Worm (Caenorhabditis elegans) whole organism, L4 larva: Measurements from ENCODE around the gene dnj-5.
A peak's percentile ranks its signal among the peaks of the same experiment; 100 is the strongest.

Source experiments
- D1046.2 ChIP-seq: fragments of 200-800 bp; sonication (Bioruptor generic); IDR thresholded peaks from 2 replicates; pipeline ENCODE4 v1.3.6; 2022; ENCODE audit warnings: missing genetic modification characterization, missing compliant biosample characterization
- T20F7.1 ChIP-seq: fragments of 200-800 bp; sonication (Bioruptor generic); optimal IDR thresholded peaks from 2 replicates; lab custom pipeline; 2018; ENCODE audit warnings: mild to moderate bottlenecking, missing genetic modification characterization, missing compliant biosample characterization
- Y5F2A.4 ChIP-seq: fragments of 200-800 bp; sonication (Bioruptor generic); optimal IDR thresholded peaks from 2 replicates; lab custom pipeline; 2018; ENCODE audit warnings: mild to moderate bottlenecking, missing genetic modification characterization, missing compliant biosample characterization
- Y75B8A.6 ChIP-seq: fragments of 200-800 bp; sonication (Bioruptor generic); IDR thresholded peaks from 2 replicates; pipeline ENCODE4 v1.3.6; 2022; ENCODE audit warnings: missing genetic modification reagents, missing genetic modification characterization, missing compliant biosample characterization
- aha-1 ChIP-seq: fragments of 150-350 bp; peaks from one replicate; lab custom pipeline; 2014; ENCODE audit warnings: missing biosample characterization, missing genetic modification characterization
- ama-1 ChIP-seq: fragments of 150-350 bp; optimal IDR thresholded peaks from 2 replicates; lab custom pipeline; 2014; ENCODE audit warnings: inconsistent platforms, mixed read lengths
- arid-1 ChIP-seq: fragments of 200-800 bp; sonication (Bioruptor generic); conservative IDR thresholded peaks from 2 replicates; pipeline ENCODE4 v1.3.6; 2022; ENCODE audit warnings: missing genetic modification reagents, missing genetic modification characterization, missing compliant biosample characterization
- attf-4 ChIP-seq: sonication (generic microtip); optimal IDR thresholded peaks from 3 replicates; lab custom pipeline; 2017; ENCODE audit warnings: missing biosample characterization, missing genetic modification characterization
- ceh-20 ChIP-seq: fragments of 200-800 bp; sonication (Bioruptor generic); IDR thresholded peaks from 2 replicates; pipeline ENCODE4 v1.3.6; 2022; ENCODE audit warnings: missing genetic modification reagents, missing genetic modification characterization, missing compliant biosample characterization
- ceh-28 ChIP-seq: fragments of 150-350 bp; optimal IDR thresholded peaks from 2 replicates; lab custom pipeline; 2014; ENCODE audit warnings: missing biosample characterization, missing genetic modification reagents, missing genetic modification characterization
- ceh-32 ChIP-seq: sonication (generic microtip); optimal IDR thresholded peaks from 2 replicates; lab custom pipeline; 2016; ENCODE audit warnings: mild to moderate bottlenecking, missing genetic modification characterization, missing compliant biosample characterization; ENCODE audit not compliant: poor library complexity
- ceh-44 ChIP-seq: fragments of 200-800 bp; sonication (Bioruptor generic); IDR thresholded peaks from 2 replicates; pipeline ENCODE4 v1.3.6; 2022; ENCODE audit warnings: missing genetic modification reagents, missing genetic modification characterization, missing compliant biosample characterization
- ceh-62 ChIP-seq: sonication (generic microtip); optimal IDR thresholded peaks from 2 replicates; lab custom pipeline; 2017; ENCODE audit warnings: missing biosample characterization, missing genetic modification characterization
- ctbp-1 ChIP-seq: fragments of 200-800 bp; sonication (Bioruptor generic); IDR thresholded peaks from 2 replicates; pipeline ENCODE4 v1.3.6; 2022; ENCODE audit warnings: missing genetic modification reagents, missing genetic modification characterization, missing compliant biosample characterization
- daf-16 ChIP-seq, 3 experiments: sonication (generic microtip); optimal IDR thresholded peaks; 2 replicates each; lab custom pipeline; 2016 to 2017; ENCODE audit warnings: missing genetic modification characterization in 3 of 3, missing genetic modification reagents in 3 of 3, mild to moderate bottlenecking in 2 of 3, missing compliant biosample characterization in 2 of 3, missing biosample characterization in 1 of 3, moderate library complexity in 1 of 3
- daf-8 ChIP-seq: fragments of 200-800 bp; sonication (Bioruptor generic); IDR thresholded peaks from 2 replicates; pipeline ENCODE4 v1.3.6; 2022; ENCODE audit warnings: missing genetic modification characterization, missing compliant biosample characterization
- dmd-8 ChIP-seq: fragments of 200-800 bp; sonication (Bioruptor generic); IDR thresholded peaks from 2 replicates; pipeline ENCODE4 v1.3.6; 2022; ENCODE audit warnings: missing genetic modification characterization, missing compliant biosample characterization
- dmd-9 ChIP-seq: fragments of 200-800 bp; sonication (Bioruptor generic); IDR thresholded peaks from 2 replicates; pipeline ENCODE4 v1.3.6; 2022; ENCODE audit warnings: missing genetic modification reagents, missing genetic modification characterization, missing compliant biosample characterization
- gei-8 ChIP-seq: fragments of 200-800 bp; sonication (Bioruptor generic); optimal IDR thresholded peaks from 2 replicates; lab custom pipeline; 2018; ENCODE audit warnings: mild to moderate bottlenecking, missing genetic modification characterization, missing compliant biosample characterization
- hlh-11 ChIP-seq: fragments of 200-800 bp; sonication (Bioruptor generic); optimal IDR thresholded peaks from 2 replicates; lab custom pipeline; 2018; ENCODE audit warnings: mild to moderate bottlenecking, missing genetic modification characterization, missing compliant biosample characterization
- hmg-1.1 ChIP-seq: fragments of 200-800 bp; sonication (Bioruptor generic); IDR thresholded peaks from 2 replicates; pipeline ENCODE4 v1.3.6; 2022; ENCODE audit warnings: missing genetic modification reagents, missing genetic modification characterization, missing compliant biosample characterization
- lin-15B ChIP-seq: fragments of 150-350 bp; sonication (generic microtip); optimal IDR thresholded peaks from 3 replicates; lab custom pipeline; 2014; ENCODE audit warnings: missing biosample characterization, missing genetic modification characterization
- lin-38 ChIP-seq: fragments of 200-800 bp; sonication (Bioruptor generic); IDR thresholded peaks from 2 replicates; pipeline ENCODE4 v1.3.6; 2022; ENCODE audit warnings: missing genetic modification reagents, missing genetic modification characterization, missing compliant biosample characterization
- lir-3 ChIP-seq: sonication (generic microtip); optimal IDR thresholded peaks from 2 replicates; lab custom pipeline; 2016; ENCODE audit warnings: mild to moderate bottlenecking, missing genetic modification characterization, missing compliant biosample characterization
- mdl-1 ChIP-seq, 2 experiments: fragments of 150-350 bp in 1 of 2; sonication (generic microtip) in 1 of 2; optimal IDR thresholded peaks; 2 replicates each; lab custom pipeline; 2014 to 2017; ENCODE audit warnings: missing biosample characterization in 2 of 2, missing genetic modification characterization in 2 of 2
- mes-2 ChIP-seq: sonication (generic microtip); optimal IDR thresholded peaks from 2 replicates; lab custom pipeline; 2016; ENCODE audit warnings: missing genotype, mild to moderate bottlenecking, missing genetic modification characterization, missing compliant biosample characterization; ENCODE audit not compliant: poor library complexity, severe bottlenecking
- mxl-3 ChIP-seq: fragments of 200-800 bp; sonication (Bioruptor generic); optimal IDR thresholded peaks from 2 replicates; lab custom pipeline; 2018; ENCODE audit warnings: mild to moderate bottlenecking, missing genetic modification characterization, missing compliant biosample characterization
- nhr-25 ChIP-seq: sonication (generic microtip); optimal IDR thresholded peaks from 2 replicates; lab custom pipeline; 2017; ENCODE audit warnings: missing genetic modification characterization, mild to moderate bottlenecking, missing compliant biosample characterization, antibody characterized with exemption, moderate library complexity, borderline replicate concordance; ENCODE audit not compliant: insufficient read depth
- nhr-28 ChIP-seq: fragments of 150-350 bp; optimal IDR thresholded peaks from 2 replicates; lab custom pipeline; 2014; ENCODE audit warnings: missing biosample characterization, missing genetic modification characterization
- nhr-48 ChIP-seq: sonication (generic microtip); optimal IDR thresholded peaks from 2 replicates; lab custom pipeline; 2016; ENCODE audit warnings: mild to moderate bottlenecking, missing genetic modification characterization, missing compliant biosample characterization
- nhr-6 ChIP-seq: fragments of 150-350 bp; optimal IDR thresholded peaks from 2 replicates; lab custom pipeline; 2014; ENCODE audit warnings: missing biosample characterization, missing genetic modification characterization
- nhr-77 ChIP-seq: fragments of 150-350 bp; optimal IDR thresholded peaks from 2 replicates; lab custom pipeline; 2014; ENCODE audit warnings: missing biosample characterization, missing genetic modification characterization
- pha-4 ChIP-seq, 2 experiments: fragments of 150-350 bp in 1 of 2; fragments of 200-800 bp in 1 of 2; sonication (Bioruptor generic) in 1 of 2; IDR thresholded peaks in 1 of 2; optimal IDR thresholded peaks in 1 of 2; 2 replicates each; pipeline versions ENCODE4 v1.3.6 to Lab custom; 2014 to 2022; ENCODE audit warnings: missing genetic modification characterization in 2 of 2, missing genetic modification reagents in 2 of 2, missing biosample characterization in 1 of 2, missing compliant biosample characterization in 1 of 2
- php-3 ChIP-seq: fragments of 200-800 bp; sonication (Bioruptor generic); IDR thresholded peaks from 2 replicates; pipeline ENCODE4 v1.3.6; 2022; ENCODE audit warnings: missing genetic modification reagents, missing genetic modification characterization, missing compliant biosample characterization
- pqm-1 ChIP-seq: sonication (generic microtip); optimal IDR thresholded peaks from 2 replicates; lab custom pipeline; 2017; ENCODE audit warnings: missing biosample characterization, missing genetic modification characterization
- saeg-2 ChIP-seq: fragments of 200-800 bp; sonication (Bioruptor generic); IDR thresholded peaks from 2 replicates; pipeline ENCODE4 v1.3.6; 2022; ENCODE audit warnings: missing genetic modification reagents, missing genetic modification characterization, missing compliant biosample characterization
- skn-1 ChIP-seq: fragments of 150-350 bp; optimal IDR thresholded peaks from 2 replicates; lab custom pipeline; 2014; ENCODE audit warnings: missing biosample characterization, missing genetic modification characterization
- snpc-4 ChIP-seq: fragments of 150-350 bp; optimal IDR thresholded peaks from 2 replicates; lab custom pipeline; 2014; ENCODE audit warnings: missing biosample characterization, missing genetic modification characterization
- tag-97 ChIP-seq: fragments of 200-800 bp; sonication (Bioruptor generic); IDR thresholded peaks from 2 replicates; pipeline ENCODE4 v1.3.6; 2022; ENCODE audit warnings: missing genetic modification characterization, missing compliant biosample characterization
- unc-62 ChIP-seq, 3 experiments: fragments of 150-350 bp in 1 of 3; sonication (generic microtip); optimal IDR thresholded peaks in 2 of 3; peaks in 1 of 3; 1 replicate in 1 of 3; 2 replicates in 2 of 3; lab custom pipeline; 2014 to 2017; ENCODE audit warnings: missing biosample characterization in 3 of 3, missing genetic modification characterization in 3 of 3, missing genetic modification reagents in 3 of 3, missing genotype in 1 of 3
- vab-7 ChIP-seq: fragments of 200-800 bp; sonication (Bioruptor generic); IDR thresholded peaks from 2 replicates; pipeline ENCODE4 v1.3.6; 2022; ENCODE audit warnings: missing genetic modification reagents, missing genetic modification characterization, missing compliant biosample characterization
- zfp-3 ChIP-seq: fragments of 200-800 bp; sonication (Bioruptor generic); conservative IDR thresholded peaks from 2 replicates; pipeline ENCODE4 v1.3.6; 2022; ENCODE audit warnings: missing genetic modification reagents, missing genetic modification characterization, missing compliant biosample characterization
- ztf-11 ChIP-seq: fragments of 150-350 bp; optimal IDR thresholded peaks from 2 replicates; lab custom pipeline; 2014; ENCODE audit warnings: missing biosample characterization, missing genetic modification characterization
- ztf-7 ChIP-seq: fragments of 150-350 bp; optimal IDR thresholded peaks from 2 replicates; lab custom pipeline; 2014; ENCODE audit warnings: missing biosample characterization, missing genetic modification characterization

dnj-5 gene

DNA sequence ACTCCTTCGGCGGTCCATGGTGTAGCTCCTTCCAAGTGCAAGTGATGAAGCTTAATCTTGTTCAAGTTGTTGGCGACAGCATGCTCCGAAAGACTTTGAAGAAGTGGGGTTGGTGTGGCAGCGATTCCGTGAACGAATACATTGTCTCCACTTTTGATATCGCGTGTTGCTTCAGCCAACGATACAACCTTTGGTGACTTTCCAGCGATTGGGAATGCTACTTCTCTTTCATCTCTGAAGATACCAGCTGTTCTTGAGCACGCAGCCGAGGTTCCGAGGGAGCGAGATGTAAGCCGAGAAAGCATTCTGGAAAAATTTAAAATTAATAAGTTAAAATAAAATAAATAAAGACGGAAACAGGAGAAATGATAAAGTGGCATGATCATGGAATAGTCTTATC is 32.0 kb upstream of the dnj-5 start, which contains the start of gene acer-1 (continued):
- TF ChIP-seq daf-8 (GFP tag; lab: Robert Waterston, UW) (no peak), T20F7.1 (GFP tag; lab: Kevin White, UChicago) (no peak), lin-15B (tag; lab: Kevin White, UChicago) (no peak), ctbp-1 (GFP tag; lab: Robert Waterston, UW) (peak; percentile 33; the same call in 1 of the 2 replicates), lir-3 (tag; lab: Kevin White, UChicago) (no peak), nhr-77 (tag; lab: Kevin White, UChicago) (no peak), nhr-48 (tag; lab: Kevin White, UChicago) (no peak), hmg-1.1 (GFP tag; lab: Robert Waterston, UW) (no peak), aha-1 (tag; lab: Kevin White, UChicago) (no peak), nhr-25 (tag; lab: Kevin White, UChicago) (no peak), nhr-28 (no peak), ceh-28 (no peak), gei-8 (no peak)

DNA sequence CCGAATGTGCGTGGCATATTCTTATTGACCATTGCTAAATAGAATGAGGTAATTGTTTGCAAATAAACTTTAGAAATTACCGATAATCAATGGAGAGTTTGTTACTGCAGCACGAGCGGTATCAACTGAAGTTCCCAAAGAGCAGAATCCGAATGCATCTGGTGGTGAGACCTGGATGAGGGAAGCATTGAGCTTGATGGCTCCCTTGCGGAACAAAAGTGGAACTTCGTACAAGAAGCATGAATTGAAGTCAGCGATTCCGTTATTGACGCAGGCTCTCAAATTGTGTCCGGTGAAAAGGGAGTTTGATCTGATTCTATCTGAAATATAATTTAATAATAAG is 31.4 kb upstream of the dnj-5 start:
- TF ChIP-seq zfp-3 (peak; percentile 62; the same call in 1 of the 2 replicates), aha-1 (tag; lab: Kevin White, UChicago) (peak; percentile 76), dmd-8 (GFP tag; lab: Robert Waterston, UW) (0 out of 2 replicates have a peak, but pooled peaks have one; percentile 9), mdl-1 (tag; optimal IDR thresholded peaks at IDR 0.05; lab: Kevin White, UChicago) (no peak), ceh-32 (no peak), pqm-1 (no peak), dmd-9 (GFP tag; lab: Robert Waterston, UW) (peak; percentile 50; the same call in 1 of the 2 replicates), attf-4 (tag; lab: Kevin White, UChicago) (no peak), ctbp-1 (GFP tag; lab: Robert Waterston, UW) (peak; percentile 19; the same call in 1 of the 2 replicates)

DNA sequence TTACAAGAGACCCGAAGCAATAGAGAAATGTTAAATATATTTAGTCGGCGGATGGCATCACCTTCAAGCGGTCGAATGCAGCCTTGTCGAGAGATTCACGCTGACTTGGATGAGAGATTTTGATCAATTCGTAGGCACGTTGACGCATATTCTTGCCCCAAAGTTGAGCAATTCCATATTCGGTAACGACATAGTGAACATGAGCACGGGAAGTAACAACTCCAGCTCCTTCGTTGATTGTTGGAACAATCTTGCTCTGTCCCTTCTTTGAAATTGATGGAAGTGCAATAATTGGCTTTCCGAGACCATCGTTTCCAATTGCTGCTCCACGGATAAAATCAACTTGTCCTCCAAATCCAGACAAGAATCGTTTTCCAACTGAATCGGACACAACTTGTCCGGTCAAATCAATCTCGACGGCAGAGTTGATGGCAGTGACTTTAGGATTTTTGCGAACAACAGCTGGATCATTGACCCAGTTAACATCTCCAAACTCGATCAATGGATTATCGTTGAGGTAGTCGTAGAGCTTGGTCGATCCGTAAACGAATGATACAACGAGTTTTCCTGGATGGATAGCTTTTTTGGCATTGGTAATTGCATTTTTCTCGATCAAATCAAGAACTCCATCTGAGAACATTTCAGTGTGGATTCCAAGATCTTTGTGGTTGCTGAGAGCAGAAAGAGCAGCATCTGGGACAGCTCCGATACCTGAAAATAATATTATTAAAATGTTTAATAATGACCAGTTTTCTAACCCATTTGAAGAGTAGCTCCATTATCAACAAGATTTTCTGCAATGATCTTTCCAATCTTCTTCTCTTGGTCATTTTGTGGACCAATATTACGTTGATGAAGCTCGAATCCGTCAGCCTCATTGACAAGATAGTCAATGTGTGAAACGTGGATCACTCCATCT is 30.8 kb upstream of the dnj-5 start:
- no peak for TF ChIP-seq mxl-3 (GFP tag; lab: Kevin White, UChicago)
- TF ChIP-seq ama-1 (lab: Kevin White, UChicago) = peak; percentile 76
- no peak for TF ChIP-seq ceh-20 (GFP tag; lab: Robert Waterston, UW)
- TF ChIP-seq unc-62 (GFP tag; optimal IDR thresholded peaks at IDR 0.05 in 1 of 2; lab: Kevin White, UChicago) = peak in 1 of 2 experiments; percentile 35
- no peak for TF ChIP-seq unc-62 (tag; optimal IDR thresholded peaks at IDR 0.05; lab: Kevin White, UChicago)
- no peak for TF ChIP-seq nhr-25 (tag; lab: Kevin White, UChicago)
- TF ChIP-seq D1046.2 = peak; percentile 71; the same call in 1 of the 2 replicates
- TF ChIP-seq saeg-2 = 0 out of 2 replicates have a peak, but pooled peaks have one; percentile 44
- peak; percentile 46 for TF ChIP-seq mes-2
- no peak for TF ChIP-seq Y5F2A.4 (GFP tag; lab: Kevin White, UChicago)
- TF ChIP-seq daf-8 (GFP tag; lab: Robert Waterston, UW) = no peak
- TF ChIP-seq lin-38 = 0 out of 2 replicates have a peak, but pooled peaks have one; percentile 6
- TF ChIP-seq php-3 (GFP tag; lab: Robert Waterston, UW) = no peak
- no peak for TF ChIP-seq ceh-44
- no peak for TF ChIP-seq daf-16 (GFP tag; optimal IDR thresholded peaks at IDR 0.05; lab: Kevin White, UChicago)
- peak; percentile 21 for TF ChIP-seq daf-16 (tag; optimal IDR thresholded peaks at IDR 0.05; lab: Kevin White, UChicago)
- no peak for TF ChIP-seq hlh-11 (tag; lab: Kevin White, UChicago)
- TF ChIP-seq skn-1 (tag; lab: Kevin White, UChicago) = no peak
- TF ChIP-seq ztf-11 (tag; lab: Kevin White, UChicago) = no peak
- no peak for TF ChIP-seq tag-97 (GFP tag; lab: Robert Waterston, UW)
- TF ChIP-seq Y75B8A.6 = peak; percentile 68; the same call in 1 of the 2 replicates
- no peak for TF ChIP-seq vab-7 (GFP tag; lab: Robert Waterston, UW)
- TF ChIP-seq hmg-1.1 (GFP tag; lab: Robert Waterston, UW) = 0 out of 2 replicates have a peak, but pooled peaks have one; percentile 12
- TF ChIP-seq nhr-6 (tag; lab: Kevin White, UChicago) = no peak
- TF ChIP-seq ceh-62 (tag; lab: Kevin White, UChicago) = no peak
- TF ChIP-seq ztf-7 = no peak
- TF ChIP-seq arid-1 (GFP tag; lab: Robert Waterston, UW) = no peak
- TF ChIP-seq pha-4 (GFP tag; IDR thresholded peaks at IDR 0.05; lab: Robert Waterston, UW) = no peak; the same call in 1 of the 2 replicates
- TF ChIP-seq pha-4 (tag; optimal IDR thresholded peaks at IDR 0.05; lab: Kevin White, UChicago) = no peak
- TF ChIP-seq snpc-4 = no peak
